Worm (Caenorhabditis elegans): ENCODE data around the gene C09E7.8.

- TF ChIP-seq nhr-12 (tag; optimal IDR thresholded peaks at IDR 0.05) = no peak
- TF ChIP-seq unc-130 (tag; optimal IDR thresholded peaks at IDR 0.05) = no peak
- TF ChIP-seq fkh-4 (tag; optimal IDR thresholded peaks at IDR 0.05; ENCODE audit: borderline replicate concordance) = no peak
- TF ChIP-seq unc-86 (tag; optimal IDR thresholded peaks at IDR 0.05) = no peak
Measured at ce11 chrIII:6605442-6605992, 47.1 kb upstream of the C09E7.8 start.

All from whole organism, L1 larva.